Fruit fly (Drosophila melanogaster) whole organism, larva: ENCODE results near the gene Rbcn-3B.

Experiments used
- noc ChIP-seq: fragments of 200-800 bp; sonication (Bioruptor generic); optimal IDR thresholded peaks from 3 replicates; lab custom pipeline; 2019; ENCODE audit warnings: missing biosample characterization, mild to moderate bottlenecking, missing genetic modification characterization, moderate library complexity

Gene Rbcn-3B

dm6 chrX:1947178-1947872 lies 38.6 kb downstream of the Rbcn-3B start:
- TF ChIP-seq noc = peak; percentile 89

- no peak for TF ChIP-seq noc
Observed at dm6 chrX:1947900-1948374, 39.2 kb downstream of the Rbcn-3B start.

dm6 chrX:1948508-1949065 lies 39.9 kb downstream of the Rbcn-3B start:
- peak; percentile 98 for TF ChIP-seq noc

dm6 chrX:1949598-1949997 lies 40.9 kb downstream of the Rbcn-3B start:
- TF ChIP-seq noc = no peak

dm6 chrX:1950311-1950710 lies 41.6 kb downstream of the Rbcn-3B start:
- peak; percentile 35 for TF ChIP-seq noc

dm6 chrX:1951391-1952066 lies 42.8 kb downstream of the Rbcn-3B start:
- TF ChIP-seq noc = peak; percentile 90

- TF ChIP-seq noc = no peak
Observed at dm6 chrX:1952898-1953297, 44.2 kb downstream of the Rbcn-3B start.

dm6 chrX:1963192-1963590 lies 54.5 kb downstream of the Rbcn-3B start:
- no peak for TF ChIP-seq noc

- TF ChIP-seq noc = peak; percentile 95
Observed at dm6 chrX:1963591-1964216, 55.0 kb downstream of the Rbcn-3B start.

dm6 chrX:1964409-1965345 lies 56.0 kb downstream of the Rbcn-3B start:
- no peak for TF ChIP-seq noc

dm6 chrX:1965512-1965911 lies 56.8 kb downstream of the Rbcn-3B start:
- no peak for TF ChIP-seq noc

- no peak for TF ChIP-seq noc
Observed at dm6 chrX:1965979-1966778, 57.5 kb downstream of the Rbcn-3B start.
